Fruit fly (Drosophila melanogaster) whole organism, embryonic: ENCODE data around the gene spas.

Source experiments
- BEAF-32 ChIP-seq: fragments of 200-800 bp; sonication (Bioruptor generic); optimal IDR thresholded peaks from 3 replicates; lab custom pipeline; 2017; ENCODE audit warnings: missing biosample characterization, missing genetic modification characterization, mild to moderate bottlenecking, moderate library complexity, missing genetic modification reagents
- CG12236 ChIP-seq: fragments of 200-800 bp; sonication (Bioruptor generic); optimal IDR thresholded peaks from 2 replicates; lab custom pipeline; 2016; ENCODE audit warnings: missing biosample characterization, missing genetic modification characterization
- CG12744 ChIP-seq: fragments of 200-800 bp; sonication (Bioruptor generic); optimal IDR thresholded peaks from 2 replicates; lab custom pipeline; 2016; ENCODE audit warnings: missing biosample characterization, missing genetic modification characterization
- CG14710 ChIP-seq: fragments of 200-800 bp; sonication (Bioruptor generic); optimal IDR thresholded peaks from 3 replicates; lab custom pipeline; 2019; ENCODE audit warnings: missing biosample characterization, mild to moderate bottlenecking, missing genetic modification characterization, moderate library complexity
- CG14860 ChIP-seq: fragments of 200-800 bp; sonication (Bioruptor generic); IDR thresholded peaks from 3 replicates; pipeline ENCODE4 v1.3.6; 2022; ENCODE audit warnings: missing biosample characterization, missing genetic modification characterization; ENCODE audit not compliant: partially characterized antibody
- CG15601 ChIP-seq: fragments of 200-800 bp; sonication (Bioruptor generic); optimal IDR thresholded peaks from 3 replicates; lab custom pipeline; 2019; ENCODE audit warnings: missing biosample characterization, mild to moderate bottlenecking, missing genetic modification characterization, moderate library complexity
- CG1602 ChIP-seq: fragments of 200-800 bp; sonication (Bioruptor generic); optimal IDR thresholded peaks from 3 replicates; lab custom pipeline; 2016; ENCODE audit warnings: missing biosample characterization, missing genetic modification characterization
- CG17186 ChIP-seq: fragments of 200-800 bp; sonication (Bioruptor generic); optimal IDR thresholded peaks from 3 replicates; lab custom pipeline; 2017; ENCODE audit warnings: missing biosample characterization, missing genetic modification reagents, missing genetic modification characterization
- CG17829 ChIP-seq: fragments of 200-800 bp; optimal IDR thresholded peaks from 2 replicates; lab custom pipeline; 2019; ENCODE audit warnings: missing biosample characterization, mild to moderate bottlenecking, missing genetic modification characterization, moderate library complexity
- CG2712 ChIP-seq: fragments of 200-800 bp; optimal IDR thresholded peaks from 3 replicates; lab custom pipeline; 2019; ENCODE audit warnings: missing biosample characterization, mild to moderate bottlenecking, missing genetic modification characterization, moderate library complexity
- CG4424 ChIP-seq: fragments of 200-800 bp; sonication (Bioruptor generic); optimal IDR thresholded peaks from 3 replicates; lab custom pipeline; 2016; ENCODE audit warnings: missing biosample characterization, missing genetic modification characterization
- CG6254 ChIP-seq: fragments of 200-800 bp; sonication (Bioruptor generic); optimal IDR thresholded peaks from 3 replicates; lab custom pipeline; 2017; ENCODE audit warnings: mild to moderate bottlenecking, missing biosample characterization, missing genetic modification reagents, missing genetic modification characterization
- CTCF ChIP-seq: fragments of 200-800 bp; sonication (Bioruptor generic); optimal IDR thresholded peaks from 2 replicates; lab custom pipeline; 2017; ENCODE audit warnings: missing biosample characterization, mild to moderate bottlenecking, missing genetic modification characterization, moderate library complexity
- Chrac-16 ChIP-seq: fragments of 200-800 bp; sonication (Bioruptor generic); optimal IDR thresholded peaks from 3 replicates; lab custom pipeline; 2016; ENCODE audit warnings: missing biosample characterization, missing genetic modification characterization
- Dip3 ChIP-seq: fragments of 200-800 bp; sonication (Bioruptor generic); optimal IDR thresholded peaks from 3 replicates; lab custom pipeline; 2016; ENCODE audit warnings: missing biosample characterization, missing genetic modification characterization
- Fer1 ChIP-seq: fragments of 200-800 bp; sonication (Bioruptor generic); optimal IDR thresholded peaks from 2 replicates; lab custom pipeline; 2017; ENCODE audit warnings: missing biosample characterization, mild to moderate bottlenecking, missing genetic modification characterization
- Hey ChIP-seq: fragments of 200-800 bp; sonication (Bioruptor generic); optimal IDR thresholded peaks from 3 replicates; lab custom pipeline; 2018; ENCODE audit warnings: missing biosample characterization, mild to moderate bottlenecking, missing genetic modification characterization
- HmgZ ChIP-seq: fragments of 200-800 bp; sonication (Bioruptor generic); optimal IDR thresholded peaks from 2 replicates; lab custom pipeline; 2018; ENCODE audit warnings: missing biosample characterization, mild to moderate bottlenecking, missing genetic modification characterization
- Hmr ChIP-seq: fragments of 200-800 bp; sonication (Bioruptor generic); optimal IDR thresholded peaks from 3 replicates; lab custom pipeline; 2017; ENCODE audit warnings: mild to moderate bottlenecking, missing biosample characterization, missing genetic modification reagents, missing genetic modification characterization
- Hmx ChIP-seq: fragments of 200-800 bp; sonication (Bioruptor generic); optimal IDR thresholded peaks from 2 replicates; lab custom pipeline; 2016; ENCODE audit warnings: missing biosample characterization, missing genetic modification characterization
- Hr3 ChIP-seq: fragments of 200-800 bp; sonication (Bioruptor generic); optimal IDR thresholded peaks from 3 replicates; lab custom pipeline; 2016; ENCODE audit warnings: missing biosample characterization, missing genetic modification characterization
- Lhr ChIP-seq: fragments of 200-800 bp; sonication (Bioruptor generic); optimal IDR thresholded peaks from 3 replicates; lab custom pipeline; 2017; ENCODE audit warnings: mild to moderate bottlenecking, missing biosample characterization, missing genetic modification reagents, missing genetic modification characterization
- NC2β ChIP-seq: fragments of 200-800 bp; sonication (Bioruptor generic); optimal IDR thresholded peaks from 2 replicates; lab custom pipeline; 2016; ENCODE audit warnings: missing biosample characterization, missing genetic modification characterization
- NFAT ChIP-seq: fragments of 200-800 bp; sonication (Bioruptor generic); IDR thresholded peaks from 2 replicates; pipeline ENCODE4 v1.3.6; 2022; ENCODE audit warnings: missing biosample characterization, missing genetic modification characterization
- Stat92E ChIP-seq, 3 experiments: fragments of >200 bp in 2 of 3; fragments of 200-800 bp in 1 of 3; sonication (Bioruptor generic) in 1 of 3; optimal IDR thresholded peaks; 2 replicates each; lab custom pipeline; 2017 to 2019; ENCODE audit warnings: missing biosample characterization in 3 of 3, missing genetic modification characterization in 3 of 3, mild to moderate bottlenecking in 1 of 3, moderate library complexity in 1 of 3
- ara ChIP-seq: fragments of 200-800 bp; sonication (Bioruptor generic); IDR thresholded peaks from 2 replicates; pipeline ENCODE4 v1.3.6; 2022; ENCODE audit warnings: missing biosample characterization, missing genetic modification characterization
- crp ChIP-seq, 2 experiments: fragments of 200-800 bp; sonication (Bioruptor generic); optimal IDR thresholded peaks; 2 replicates in 1 of 2; 3 replicates in 1 of 2; lab custom pipeline; 2017; ENCODE audit warnings: missing biosample characterization in 2 of 2, missing genetic modification characterization in 2 of 2, mild to moderate bottlenecking in 1 of 2, moderate library complexity in 1 of 2
- esg ChIP-seq: fragments of 200-800 bp; sonication (Bioruptor generic); conservative IDR thresholded peaks from 2 replicates; pipeline ENCODE4 v1.3.6; 2022; ENCODE audit warnings: missing biosample characterization, missing genetic modification characterization
- gce ChIP-seq: fragments of 200-800 bp; sonication (Bioruptor generic); IDR thresholded peaks from 3 replicates; pipeline ENCODE4 v1.3.6; 2022; ENCODE audit warnings: missing biosample characterization, missing genetic modification characterization
- gem ChIP-seq: fragments of 200-800 bp; sonication (Bioruptor generic); optimal IDR thresholded peaks from 2 replicates; lab custom pipeline; 2019; ENCODE audit warnings: missing biosample characterization, mild to moderate bottlenecking, missing genetic modification characterization, moderate library complexity
- hkb ChIP-seq, 2 experiments: fragments of 200-800 bp in 1 of 2; fragments of >200 bp in 1 of 2; sonication (Bioruptor generic) in 1 of 2; IDR thresholded peaks in 1 of 2; optimal IDR thresholded peaks in 1 of 2; 2 replicates each; pipeline versions ENCODE4 v1.3.6 to Lab custom; 2017 to 2022; ENCODE audit warnings: missing biosample characterization in 1 of 2, missing genetic modification characterization in 1 of 2
- jigr1 ChIP-seq: fragments of 200-800 bp; sonication (Bioruptor generic); IDR thresholded peaks from 3 replicates; pipeline ENCODE4 v1.3.6; 2022; ENCODE audit warnings: missing biosample characterization, missing genetic modification characterization
- kay ChIP-seq: fragments of 200-800 bp; sonication (Bioruptor generic); optimal IDR thresholded peaks from 2 replicates; lab custom pipeline; 2016; ENCODE audit warnings: missing biosample characterization, missing genetic modification characterization
- knrl ChIP-seq: fragments of 200-800 bp; sonication (Bioruptor generic); IDR thresholded peaks from 3 replicates; pipeline ENCODE4 v1.3.6; 2022; ENCODE audit warnings: missing biosample characterization, missing genetic modification characterization; ENCODE audit not compliant: partially characterized antibody
- lab ChIP-seq: fragments of 200-800 bp; sonication (Bioruptor generic); optimal IDR thresholded peaks from 3 replicates; lab custom pipeline; 2017; ENCODE audit warnings: missing biosample characterization, missing genetic modification characterization, mild to moderate bottlenecking, moderate library complexity, missing genetic modification reagents
- p53 ChIP-seq: fragments of 200-800 bp; sonication (Bioruptor generic); optimal IDR thresholded peaks from 2 replicates; lab custom pipeline; 2016; ENCODE audit warnings: missing biosample characterization, missing genetic modification characterization
- pfk ChIP-seq: fragments of 200-800 bp; sonication (Bioruptor generic); optimal IDR thresholded peaks from 2 replicates; lab custom pipeline; 2018; ENCODE audit warnings: missing biosample characterization, mild to moderate bottlenecking, missing genetic modification characterization, moderate library complexity
- schlank ChIP-seq: fragments of 200-800 bp; sonication (Bioruptor generic); optimal IDR thresholded peaks from 2 replicates; lab custom pipeline; 2018; ENCODE audit warnings: missing biosample characterization, mild to moderate bottlenecking, missing genetic modification characterization
- sna ChIP-seq: fragments of 200-800 bp; sonication (Bioruptor generic); IDR thresholded peaks from 2 replicates; pipeline ENCODE4 v1.3.6; 2022; ENCODE audit warnings: missing biosample characterization, missing genetic modification characterization; ENCODE audit not compliant: partially characterized antibody
- tin ChIP-seq: fragments of 200-800 bp; sonication (Bioruptor generic); optimal IDR thresholded peaks from 3 replicates; lab custom pipeline; 2016; ENCODE audit warnings: missing biosample characterization, missing genetic modification characterization
- trh ChIP-seq: fragments of 200-800 bp; sonication (Bioruptor generic); optimal IDR thresholded peaks from 2 replicates; lab custom pipeline; 2016; ENCODE audit warnings: missing biosample characterization, missing genetic modification characterization
- vvl ChIP-seq: fragments of 200-800 bp; sonication (Bioruptor generic); IDR thresholded peaks from 2 replicates; pipeline ENCODE4 v1.3.6; 2022; ENCODE audit warnings: missing biosample characterization, missing genetic modification characterization

spas gene

dm6 chr3R:24031825-24032523, 6.0 kb upstream of the spas start, which contains the start of the genes KrT95D and Mettl3 (continued):
- TF ChIP-seq CG6254 (no peak), vvl (GFP tag; lab: Robert Waterston, UW) (peak; percentile 42; the same call in 1 of the 2 replicates), trh (no peak), ara (0 out of 2 replicates have a peak, but pooled peaks have one; percentile 17), NC2β (no peak), lab (GFP tag; lab: Kevin White, UChicago) (no peak), BEAF-32 (GFP tag; lab: Kevin White, UChicago) (peak; percentile 56), crp (GFP tag; optimal IDR thresholded peaks at IDR 0.05; lab: Kevin White, UChicago) (no peak), Hey (tag; lab: Kevin White, UChicago) (no peak), Lhr (GFP tag; lab: Kevin White, UChicago) (peak; percentile 87), CG14860 (GFP tag; lab: Robert Waterston, UW) (0 out of 3 replicates have a peak, but pooled peaks have one; percentile 35), CG17829 (tag; lab: Kevin White, UChicago) (peak; percentile 36), Hmx (no peak), CG1602 (GFP tag; lab: Kevin White, UChicago) (no peak), Chrac-16 (no peak), schlank (tag; lab: Kevin White, UChicago) (no peak), Dip3 (peak; percentile 34), pfk (GFP tag; lab: Kevin White, UChicago) (no peak), knrl (GFP tag; lab: Robert Waterston, UW) (peak; percentile 43; the same call in 1 of the 3 replicates), Fer1 (no peak), gce (GFP tag; lab: Robert Waterston, UW) (no peak), kay (no peak), hkb (optimal IDR thresholded peaks at IDR 0.05; lab: Kevin White, UChicago) (peak; percentile 32), hkb (GFP tag; IDR thresholded peaks at IDR 0.05; lab: Robert Waterston, UW) (no peak), HmgZ (tag; lab: Kevin White, UChicago) (peak; percentile 35), CG2712 (peak; percentile 37), CG15601 (tag; lab: Kevin White, UChicago) (peak; percentile 44), Stat92E (GFP tag; optimal IDR thresholded peaks at IDR 0.05; lab: Kevin White, UChicago) (peak in 1 of 3 experiments; percentile 47), Hr3 (GFP tag; lab: Kevin White, UChicago) (no peak), Hmr (GFP tag; lab: Kevin White, UChicago) (peak; percentile 56), tin (GFP tag; lab: Kevin White, UChicago) (no peak), CG17186 (GFP tag; lab: Kevin White, UChicago) (peak; percentile 38), p53 (GFP tag; lab: Kevin White, UChicago) (no peak), NFAT (GFP tag; lab: Robert Waterston, UW) (no peak), gem (peak; percentile 32), CG12236 (GFP tag; lab: Kevin White, UChicago) (no peak), jigr1 (no peak), CG12744 (GFP tag; lab: Kevin White, UChicago) (no peak), esg (GFP tag; lab: Robert Waterston, UW) (no peak), sna (GFP tag; lab: Robert Waterston, UW) (0 out of 2 replicates have a peak, but pooled peaks have one; percentile 11), CG4424 (peak; percentile 25), CG14710 (tag; lab: Kevin White, UChicago) (peak; percentile 72), CTCF (GFP tag; lab: Kevin White, UChicago) (peak; percentile 60)
